Worm (Caenorhabditis elegans) whole organism, young adult: ENCODE data around the gene ZK177.2.

Source experiments
- B0035.1 ChIP-seq: sonication (generic microtip); optimal IDR thresholded peaks from 2 replicates; lab custom pipeline; 2016; ENCODE audit warnings: missing genetic modification characterization, mild to moderate bottlenecking, missing compliant biosample characterization, missing genotype, missing genetic modification reagents
- B0261.1 ChIP-seq: sonication (generic microtip); optimal IDR thresholded peaks from 2 replicates; lab custom pipeline; 2016; ENCODE audit warnings: mild to moderate bottlenecking, missing genetic modification characterization, moderate library complexity, missing compliant biosample characterization
- B0336.3 ChIP-seq: fragments of 200-800 bp; sonication (Bioruptor generic); IDR thresholded peaks from 2 replicates; pipeline ENCODE4 v1.3.6; 2022; ENCODE audit warnings: missing genetic modification characterization, missing compliant biosample characterization
- C06A6.2 ChIP-seq: fragments of 200-800 bp; sonication (Bioruptor generic); conservative IDR thresholded peaks from 2 replicates; pipeline ENCODE4 v1.3.6; 2022; ENCODE audit warnings: missing genetic modification characterization, missing compliant biosample characterization
- C17E4.6 ChIP-seq: fragments of 200-800 bp; sonication (Bioruptor generic); IDR thresholded peaks from 2 replicates; pipeline ENCODE4 v1.3.6; 2022; ENCODE audit warnings: missing genetic modification reagents, missing genetic modification characterization, missing compliant biosample characterization
- D2030.7 ChIP-seq: fragments of 200-800 bp; sonication (Bioruptor generic); IDR thresholded peaks from 2 replicates; pipeline ENCODE4 v1.3.6; 2022; ENCODE audit warnings: missing genetic modification reagents, missing genetic modification characterization, missing compliant biosample characterization
- F49E8.2 ChIP-seq: sonication (generic microtip); optimal IDR thresholded peaks from 3 replicates; lab custom pipeline; 2017; ENCODE audit warnings: missing genetic modification characterization, mild to moderate bottlenecking, missing compliant biosample characterization, antibody characterized with exemption, moderate library complexity; ENCODE audit not compliant: insufficient read depth
- F52B5.7 ChIP-seq: sonication (generic microtip); optimal IDR thresholded peaks from 2 replicates; lab custom pipeline; 2016; ENCODE audit warnings: mild to moderate bottlenecking, missing genetic modification characterization, missing compliant biosample characterization
- F57A8.1 ChIP-seq: fragments of 200-800 bp; sonication (Bioruptor generic); optimal IDR thresholded peaks from 2 replicates; lab custom pipeline; 2018; ENCODE audit warnings: mild to moderate bottlenecking, missing genetic modification characterization, moderate library complexity, missing compliant biosample characterization
- F57C9.4 ChIP-seq: sonication (generic microtip); optimal IDR thresholded peaks from 2 replicates; lab custom pipeline; 2017; ENCODE audit warnings: mild to moderate bottlenecking, missing genetic modification characterization, missing compliant biosample characterization
- Y53F4B.3 ChIP-seq: fragments of 200-800 bp; sonication (Bioruptor generic); IDR thresholded peaks from 2 replicates; pipeline ENCODE4 v1.3.6; 2022; ENCODE audit warnings: missing genetic modification reagents, missing genetic modification characterization, missing compliant biosample characterization
- Y95B8A.8 ChIP-seq: fragments of 200-800 bp; sonication (Bioruptor generic); IDR thresholded peaks from 2 replicates; pipeline ENCODE4 v1.3.6; 2022; ENCODE audit warnings: missing genetic modification reagents, missing genetic modification characterization, missing compliant biosample characterization
- ZK185.1 ChIP-seq: sonication (generic microtip); optimal IDR thresholded peaks from 2 replicates; lab custom pipeline; 2016; ENCODE audit warnings: mild to moderate bottlenecking, missing genetic modification characterization, missing compliant biosample characterization; ENCODE audit not compliant: poor library complexity, severe bottlenecking
- athp-1 ChIP-seq: sonication (generic microtip); optimal IDR thresholded peaks from 2 replicates; lab custom pipeline; 2017; ENCODE audit warnings: mild to moderate bottlenecking, missing genetic modification characterization, missing compliant biosample characterization
- attf-5 ChIP-seq: fragments of 200-800 bp; sonication (Bioruptor generic); optimal IDR thresholded peaks from 2 replicates; lab custom pipeline; 2018; ENCODE audit warnings: mild to moderate bottlenecking, missing genetic modification characterization, missing compliant biosample characterization
- ccch-3 ChIP-seq: fragments of 200-800 bp; sonication (Bioruptor generic); optimal IDR thresholded peaks from 2 replicates; lab custom pipeline; 2018; ENCODE audit warnings: mild to moderate bottlenecking, missing genetic modification characterization, missing compliant biosample characterization
- cebp-2 ChIP-seq: fragments of 200-800 bp; sonication (Bioruptor generic); IDR thresholded peaks from 2 replicates; pipeline ENCODE4 v1.3.6; 2022; ENCODE audit warnings: missing genetic modification characterization, missing compliant biosample characterization
- ceh-100 ChIP-seq: fragments of 200-800 bp; sonication (Bioruptor generic); IDR thresholded peaks from 2 replicates; pipeline ENCODE4 v1.3.6; 2022; ENCODE audit warnings: missing genetic modification reagents, missing genetic modification characterization, missing compliant biosample characterization
- ceh-27 ChIP-seq: fragments of 200-800 bp; sonication (Bioruptor generic); optimal IDR thresholded peaks from 2 replicates; lab custom pipeline; 2018; ENCODE audit warnings: mild to moderate bottlenecking, missing genetic modification characterization, moderate library complexity, missing compliant biosample characterization
- ceh-58 ChIP-seq: fragments of 200-800 bp; sonication (Bioruptor generic); IDR thresholded peaks from 2 replicates; pipeline ENCODE4 v1.3.6; 2022; ENCODE audit warnings: missing genetic modification characterization, missing compliant biosample characterization
- ceh-79 ChIP-seq: sonication (generic microtip); optimal IDR thresholded peaks from 2 replicates; lab custom pipeline; 2017; ENCODE audit warnings: mild to moderate bottlenecking, missing genetic modification characterization, missing compliant biosample characterization
- ceh-91 ChIP-seq: fragments of 200-800 bp; sonication (Bioruptor generic); IDR thresholded peaks from 2 replicates; pipeline ENCODE4 v1.3.6; 2022; ENCODE audit warnings: missing genetic modification reagents, missing genetic modification characterization, missing compliant biosample characterization
- dox-1 ChIP-seq: fragments of 200-800 bp; sonication (Bioruptor generic); IDR thresholded peaks from 2 replicates; pipeline ENCODE4 v1.3.6; 2022; ENCODE audit warnings: missing genetic modification reagents, missing genetic modification characterization, missing compliant biosample characterization
- dpl-1 ChIP-seq: fragments of 150-350 bp; optimal IDR thresholded peaks from 2 replicates; lab custom pipeline; 2014; ENCODE audit warnings: missing biosample characterization, missing genetic modification reagents, missing genetic modification characterization
- egl-44 ChIP-seq: fragments of 200-800 bp; sonication (Bioruptor generic); IDR thresholded peaks from 2 replicates; pipeline ENCODE4 v1.3.6; 2022; ENCODE audit warnings: missing genetic modification reagents, missing genetic modification characterization, missing compliant biosample characterization
- gei-17 ChIP-seq: fragments of 200-800 bp; sonication (Bioruptor generic); optimal IDR thresholded peaks from 2 replicates; lab custom pipeline; 2018; ENCODE audit warnings: mild to moderate bottlenecking, missing genetic modification characterization, missing compliant biosample characterization
- hlh-12 ChIP-seq: sonication (generic microtip); optimal IDR thresholded peaks from 2 replicates; lab custom pipeline; 2016; ENCODE audit warnings: missing genetic modification characterization, missing compliant biosample characterization
- hrde-1 ChIP-seq: sonication (generic microtip); optimal IDR thresholded peaks from 2 replicates; lab custom pipeline; 2016; ENCODE audit warnings: missing genetic modification characterization, mild to moderate bottlenecking, missing compliant biosample characterization, moderate library complexity, missing genotype, missing genetic modification reagents, borderline replicate concordance
- lag-1 ChIP-seq: fragments of 200-800 bp; sonication (Bioruptor generic); IDR thresholded peaks from 2 replicates; pipeline ENCODE4 v1.3.6; 2022; ENCODE audit warnings: missing genetic modification reagents, missing genetic modification characterization, missing compliant biosample characterization
- let-526 ChIP-seq: fragments of 200-800 bp; sonication (Bioruptor generic); IDR thresholded peaks from 2 replicates; pipeline ENCODE4 v1.3.6; 2022; ENCODE audit warnings: missing genetic modification reagents, missing genetic modification characterization, missing compliant biosample characterization
- lin-54 ChIP-seq: fragments of 200-800 bp; sonication (Bioruptor generic); optimal IDR thresholded peaks from 2 replicates; lab custom pipeline; 2018; ENCODE audit warnings: mild to moderate bottlenecking, missing genetic modification characterization, missing compliant biosample characterization
- madf-10 ChIP-seq: sonication (generic microtip); optimal IDR thresholded peaks from 2 replicates; lab custom pipeline; 2016; ENCODE audit warnings: mild to moderate bottlenecking, missing genetic modification characterization, missing compliant biosample characterization
- madf-3 ChIP-seq: fragments of 200-800 bp; sonication (Bioruptor generic); IDR thresholded peaks from 2 replicates; pipeline ENCODE4 v1.3.6; 2022; ENCODE audit warnings: missing genetic modification reagents, missing genetic modification characterization, missing compliant biosample characterization
- nfya-2 ChIP-seq: fragments of 200-800 bp; sonication (Bioruptor generic); IDR thresholded peaks from 2 replicates; pipeline ENCODE4 v1.3.6; 2022; ENCODE audit warnings: missing genetic modification reagents, missing genetic modification characterization, missing compliant biosample characterization
- nhr-27 ChIP-seq: fragments of 200-800 bp; sonication (Bioruptor generic); optimal IDR thresholded peaks from 2 replicates; lab custom pipeline; 2018; ENCODE audit warnings: mild to moderate bottlenecking, missing genetic modification characterization, moderate library complexity, missing compliant biosample characterization
- nhr-90 ChIP-seq: sonication (generic microtip); optimal IDR thresholded peaks from 2 replicates; lab custom pipeline; 2016; ENCODE audit warnings: missing genotype, mild to moderate bottlenecking, missing genetic modification characterization, missing compliant biosample characterization
- rcor-1 ChIP-seq: fragments of 200-800 bp; sonication (Bioruptor generic); IDR thresholded peaks from 2 replicates; pipeline ENCODE4 v1.3.6; 2022; ENCODE audit warnings: missing genetic modification reagents, missing genetic modification characterization, missing compliant biosample characterization
- rec-8 ChIP-seq, 2 experiments: sonication (generic microtip); optimal IDR thresholded peaks; 2 replicates each; lab custom pipeline; 2016; ENCODE audit warnings: mild to moderate bottlenecking in 2 of 2, missing genetic modification characterization in 2 of 2, missing genetic modification reagents in 2 of 2, missing genotype in 2 of 2, missing biosample characterization in 1 of 2, missing compliant biosample characterization in 1 of 2, moderate library complexity in 1 of 2
- repo-1 ChIP-seq: sonication (generic microtip); optimal IDR thresholded peaks from 2 replicates; lab custom pipeline; 2017; ENCODE audit warnings: mild to moderate bottlenecking, missing genetic modification characterization, missing compliant biosample characterization
- rpc-1 ChIP-seq, 2 experiments: fragments of 150-350 bp in 1 of 2; sonication (generic microtip) in 1 of 2; optimal IDR thresholded peaks; 2 replicates each; lab custom pipeline; 2014 to 2018; ENCODE audit warnings: missing biosample characterization in 1 of 2, missing genetic modification characterization in 1 of 2, missing genetic modification reagents in 1 of 2, missing genotype in 1 of 2
- sdz-38 ChIP-seq: sonication (generic microtip); optimal IDR thresholded peaks from 2 replicates; lab custom pipeline; 2016; ENCODE audit warnings: missing genotype, missing genetic modification characterization, missing compliant biosample characterization
- sea-2 ChIP-seq: fragments of 200-800 bp; sonication (Bioruptor generic); IDR thresholded peaks from 2 replicates; pipeline ENCODE4 v1.3.6; 2022; ENCODE audit warnings: missing genetic modification characterization, missing compliant biosample characterization
- snpc-1.3 ChIP-seq: sonication (generic microtip); optimal IDR thresholded peaks from 2 replicates; lab custom pipeline; 2017; ENCODE audit warnings: missing genetic modification characterization, mild to moderate bottlenecking, missing compliant biosample characterization, antibody characterized with exemption, moderate library complexity, missing genotype, missing genetic modification reagents; ENCODE audit not compliant: insufficient read depth
- tbx-9 ChIP-seq: sonication (generic microtip); optimal IDR thresholded peaks from 2 replicates; lab custom pipeline; 2016; ENCODE audit warnings: borderline replicate concordance, missing genetic modification characterization, inconsistent platforms, missing compliant biosample characterization
- tlf-1 ChIP-seq: fragments of 200-800 bp; sonication (Bioruptor generic); optimal IDR thresholded peaks from 2 replicates; lab custom pipeline; 2018; ENCODE audit warnings: mild to moderate bottlenecking, missing genetic modification characterization, missing compliant biosample characterization
- zim-3 ChIP-seq: sonication (generic microtip); optimal IDR thresholded peaks from 2 replicates; lab custom pipeline; 2017; ENCODE audit warnings: mild to moderate bottlenecking, missing genetic modification characterization, moderate library complexity, missing compliant biosample characterization

ZK177.2 gene

ce11 chrII:5543476-5544144, 24.6 kb downstream of the ZK177.2 start (continued):
- TF ChIP-seq B0035.1 (peak; percentile 94), Y53F4B.3 (GFP tag; lab: Robert Waterston, UW) (no peak), sdz-38 (tag; lab: Kevin White, UChicago) (peak; percentile 44), nhr-90 (tag; lab: Kevin White, UChicago) (peak; percentile 69), Y95B8A.8 (peak; percentile 95), ceh-100 (peak; percentile 84), rec-8 (tag; optimal IDR thresholded peaks at IDR 0.05; lab: Kevin White, UChicago) (peak; percentile 69 to 72), attf-5 (GFP tag; lab: Kevin White, UChicago) (peak; percentile 87), madf-3 (GFP tag; lab: Robert Waterston, UW) (no peak; the same call in none of the 2 replicates), B0336.3 (peak; percentile 98), C17E4.6 (peak; percentile 85), B0261.1 (tag; lab: Kevin White, UChicago) (peak; percentile 51), ceh-91 (peak; percentile 48; the same call in 1 of the 2 replicates), rcor-1 (GFP tag; lab: Robert Waterston, UW) (peak; percentile 92), nfya-2 (GFP tag; lab: Robert Waterston, UW) (0 out of 2 replicates have a peak, but pooled peaks have one; percentile 55), hrde-1 (tag; lab: Kevin White, UChicago) (peak; percentile 80), athp-1 (peak; percentile 94), ceh-58 (0 out of 2 replicates have a peak, but pooled peaks have one; percentile 12), ceh-79 (tag; lab: Kevin White, UChicago) (peak; percentile 95), sea-2 (GFP tag; lab: Robert Waterston, UW) (peak; percentile 77; the same call in 1 of the 2 replicates), let-526 (GFP tag; lab: Robert Waterston, UW) (peak; percentile 94), repo-1 (peak; percentile 98), C06A6.2 (GFP tag; lab: Robert Waterston, UW) (peak; percentile 96), egl-44 (peak; percentile 93), zim-3 (tag; lab: Kevin White, UChicago) (peak; percentile 91), lin-54 (GFP tag; lab: Kevin White, UChicago) (peak; percentile 93), F49E8.2 (peak; percentile 59), hlh-12 (tag; lab: Kevin White, UChicago) (peak; percentile 39), F57C9.4 (tag; lab: Kevin White, UChicago) (peak; percentile 95), ZK185.1 (peak; percentile 98), nhr-27 (tag; lab: Kevin White, UChicago) (peak; percentile 89), lag-1 (GFP tag; lab: Robert Waterston, UW) (peak; percentile 75; the same call in 1 of the 2 replicates), cebp-2 (GFP tag; lab: Robert Waterston, UW) (peak; percentile 83; the same call in 1 of the 2 replicates), F57A8.1 (GFP tag; lab: Kevin White, UChicago) (peak; percentile 78), gei-17 (GFP tag; lab: Kevin White, UChicago) (peak; percentile 91), rpc-1 (optimal IDR thresholded peaks at IDR 0.05; lab: Kevin White, UChicago) (peak; percentile 8), rpc-1 (tag; optimal IDR thresholded peaks at IDR 0.05; lab: Kevin White, UChicago) (peak; percentile 5), F52B5.7 (peak; percentile 96), dpl-1 (peak; percentile 53), D2030.7 (peak; percentile 78), tbx-9 (tag; lab: Kevin White, UChicago) (no peak), ccch-3 (GFP tag; lab: Kevin White, UChicago) (peak; percentile 81), tlf-1 (GFP tag; lab: Kevin White, UChicago) (peak; percentile 94), ceh-27 (GFP tag; lab: Kevin White, UChicago) (peak; percentile 98), madf-10 (tag; lab: Kevin White, UChicago) (peak; percentile 94), dox-1 (peak; percentile 97), snpc-1.3 (tag; lab: Kevin White, UChicago) (peak; percentile 77)
